Worm (Caenorhabditis elegans): ENCODE measurements around the gene acs-22.

The acs-22 gene

ce11 chrX:8945011-8945410, 14.0 kb downstream of the acs-22 start:
- TF ChIP-seq mls-2 (tag; optimal IDR thresholded peaks at IDR 0.05) (no peak), nhr-2 (tag; optimal IDR thresholded peaks at IDR 0.05) (no peak), sem-2 (GFP tag; optimal IDR thresholded peaks at IDR 0.05) (no peak), nhr-28 (tag; optimal IDR thresholded peaks at IDR 0.05) (no peak), snpc-4 (tag; optimal IDR thresholded peaks at IDR 0.05) (no peak), hlh-1 (tag; optimal IDR thresholded peaks at IDR 0.05) (no peak), pha-4 (tag; optimal IDR thresholded peaks at IDR 0.05) (no peak), cnd-1 (tag; optimal IDR thresholded peaks at IDR 0.05) (no peak), ztf-11 (tag; optimal IDR thresholded peaks at IDR 0.05) (no peak), lin-13 (tag; optimal IDR thresholded peaks at IDR 0.05) (no peak), elt-3 (tag; optimal IDR thresholded peaks at IDR 0.05) (no peak), unc-62 (GFP tag; optimal IDR thresholded peaks at IDR 0.05) (no peak), nhr-237 (tag; optimal IDR thresholded peaks at IDR 0.05) (no peak), mab-5 (tag; optimal IDR thresholded peaks at IDR 0.05) (no peak), flh-1 (GFP tag; optimal IDR thresholded peaks at IDR 0.05) (no peak), sptf-1 (tag; optimal IDR thresholded peaks at IDR 0.05) (no peak), ham-2 (GFP tag; optimal IDR thresholded peaks at IDR 0.05) (no peak), M03D4.4 (tag; optimal IDR thresholded peaks at IDR 0.05) (no peak), ceh-39 (tag; optimal IDR thresholded peaks at IDR 0.05) (no peak)

- TF ChIP-seq drap-1 (GFP tag; optimal IDR thresholded peaks at IDR 0.05) (no peak), ceh-43 (GFP tag; optimal IDR thresholded peaks at IDR 0.05) (no peak), ham-2 (GFP tag; optimal IDR thresholded peaks at IDR 0.05) (no peak), nhr-28 (tag; optimal IDR thresholded peaks at IDR 0.05) (no peak), sem-2 (GFP tag; optimal IDR thresholded peaks at IDR 0.05) (no peak), sptf-1 (tag; optimal IDR thresholded peaks at IDR 0.05) (no peak), pha-4 (tag; optimal IDR thresholded peaks at IDR 0.05) (no peak), ces-1 (GFP tag; optimal IDR thresholded peaks at IDR 0.05) (no peak), zip-8 (tag; optimal IDR thresholded peaks at IDR 0.05) (no peak), nhr-237 (tag; optimal IDR thresholded peaks at IDR 0.05) (no peak), mab-5 (tag; optimal IDR thresholded peaks at IDR 0.05) (no peak), cnd-1 (tag; optimal IDR thresholded peaks at IDR 0.05) (no peak), blmp-1 (tag; optimal IDR thresholded peaks at IDR 0.05) (no peak), unc-120 (tag; optimal IDR thresholded peaks at IDR 0.05; ENCODE audit: poor library complexity, severe bottlenecking) (no peak), tbx-8 (GFP tag; optimal IDR thresholded peaks at IDR 0.05) (no peak), ztf-11 (tag; optimal IDR thresholded peaks at IDR 0.05) (no peak), elt-3 (tag; optimal IDR thresholded peaks at IDR 0.05) (no peak), unc-39 (tag; optimal IDR thresholded peaks at IDR 0.05) (no peak), ceh-39 (tag; optimal IDR thresholded peaks at IDR 0.05) (no peak)
These were observed 19.6 kb downstream of the acs-22 start, which contains the start of gene trk-1 for ce11 chrX:8950507-8951028. Gene trk-1 (minus strand): TSS chrX:8950978.

ce11 chrX:8952007-8952406, 21.0 kb downstream of the acs-22 start:
- TF ChIP-seq snpc-4 (tag; optimal IDR thresholded peaks at IDR 0.05): no peak
- no peak for TF ChIP-seq zip-8 (tag; optimal IDR thresholded peaks at IDR 0.05)
- no peak for TF ChIP-seq nhr-237 (tag; optimal IDR thresholded peaks at IDR 0.05)
- TF ChIP-seq mep-1 (tag; optimal IDR thresholded peaks at IDR 0.05): no peak
- no peak for TF ChIP-seq elt-1 (tag; optimal IDR thresholded peaks at IDR 0.05; ENCODE audit: borderline replicate concordance, insufficient read depth)
- no peak for TF ChIP-seq bed-3 (GFP tag; optimal IDR thresholded peaks at IDR 0.05)

ce11 chrX:8953011-8953410, 22.0 kb downstream of the acs-22 start:
- no peak for TF ChIP-seq sptf-1 (tag; optimal IDR thresholded peaks at IDR 0.05)
- no peak for TF ChIP-seq bed-3 (GFP tag; optimal IDR thresholded peaks at IDR 0.05)
- TF ChIP-seq sem-2 (GFP tag; optimal IDR thresholded peaks at IDR 0.05): no peak
- no peak for TF ChIP-seq ceh-83 (GFP tag; optimal IDR thresholded peaks at IDR 0.05)
- TF ChIP-seq cnd-1 (tag; optimal IDR thresholded peaks at IDR 0.05): no peak
- TF ChIP-seq nhr-237 (tag; optimal IDR thresholded peaks at IDR 0.05): no peak
- TF ChIP-seq lin-13 (tag; optimal IDR thresholded peaks at IDR 0.05): no peak
- TF ChIP-seq nhr-2 (tag; optimal IDR thresholded peaks at IDR 0.05): no peak
- no peak for TF ChIP-seq mab-5 (tag; optimal IDR thresholded peaks at IDR 0.05)
- TF ChIP-seq ces-1 (GFP tag; optimal IDR thresholded peaks at IDR 0.05): no peak
- no peak for TF ChIP-seq lsy-2 (tag; optimal IDR thresholded peaks at IDR 0.05)
- no peak for TF ChIP-seq zip-8 (tag; optimal IDR thresholded peaks at IDR 0.05)
- no peak for TF ChIP-seq snpc-4 (tag; optimal IDR thresholded peaks at IDR 0.05)
- no peak for TF ChIP-seq pha-4 (tag; optimal IDR thresholded peaks at IDR 0.05)
- TF ChIP-seq tbx-8 (GFP tag; optimal IDR thresholded peaks at IDR 0.05): no peak
- no peak for TF ChIP-seq unc-120 (tag; optimal IDR thresholded peaks at IDR 0.05; ENCODE audit: poor library complexity, severe bottlenecking)
